Fruit fly (Drosophila melanogaster): ENCODE measurements around the gene mtm.

mtm gene

DNA sequence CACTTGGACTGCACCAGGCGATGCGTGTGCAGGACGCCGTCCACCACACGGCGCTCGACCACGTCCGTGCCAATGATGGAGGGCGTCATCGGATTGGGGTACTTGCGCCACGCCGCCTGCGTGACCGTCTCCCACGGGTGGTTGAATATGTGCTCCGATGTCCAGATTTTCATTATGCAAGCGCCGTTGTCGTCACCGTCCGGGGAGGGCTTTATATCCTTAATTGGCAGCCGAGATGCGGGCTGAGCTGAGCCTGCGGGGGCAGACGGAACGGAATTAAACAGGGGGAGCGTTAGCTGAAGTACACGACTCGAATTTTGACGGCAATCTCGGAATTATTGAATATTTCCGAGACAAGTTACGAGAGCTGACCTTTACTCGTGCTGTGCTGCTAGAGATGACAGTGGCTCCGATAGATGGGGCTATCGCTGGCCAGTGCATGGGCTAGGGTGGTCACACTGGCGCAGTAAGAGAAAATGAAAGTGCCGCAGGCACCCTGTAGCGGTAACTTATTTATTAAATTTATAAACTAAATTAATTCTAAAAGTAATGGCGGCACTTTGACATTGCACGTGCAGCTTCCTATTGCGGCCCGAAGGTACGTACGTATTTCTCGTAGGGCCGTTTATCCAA is 10.8 kb upstream of the mtm start, which contains the start of gene IPIP (continued):
- peak; percentile 54; the same call in 1 of the 3 replicates for TF ChIP-seq zen2 (GFP tag; IDR thresholded peaks at IDR 0.05; ENCODE audit: partially characterized antibody)
- peak; percentile 73 for TF ChIP-seq vnd (GFP tag; IDR thresholded peaks at IDR 0.05; ENCODE audit: partially characterized antibody)
- peak; percentile 52; the same call in 2 of the 3 replicates for TF ChIP-seq Dbx (GFP tag; IDR thresholded peaks at IDR 0.05)
- peak; percentile 75 for TF ChIP-seq CG34224 (GFP tag; IDR thresholded peaks at IDR 0.05; ENCODE audit: partially characterized antibody)
- peak; percentile 52 for TF ChIP-seq mam (GFP tag; optimal IDR thresholded peaks at IDR 0.05)
- TF ChIP-seq CG10543 (GFP tag; optimal IDR thresholded peaks at IDR 0.05), result peak; percentile 51
- TF ChIP-seq chn (GFP tag; optimal IDR thresholded peaks at IDR 0.05), result peak; percentile 62
- TF ChIP-seq CG7556 (GFP tag; optimal IDR thresholded peaks at IDR 0.05), result no peak
- TF ChIP-seq CG14667 (GFP tag; IDR thresholded peaks at IDR 0.05), result peak; percentile 18; the same call in 1 of the 2 replicates
- no peak for TF ChIP-seq Gsc (GFP tag; IDR thresholded peaks at IDR 0.05)
- TF ChIP-seq CG2199 (GFP tag; IDR thresholded peaks at IDR 0.05), result peak; percentile 56; the same call in 1 of the 3 replicates
- TF ChIP-seq Xbp1 (GFP tag; optimal IDR thresholded peaks at IDR 0.05), result peak; percentile 47
- peak; percentile 67 for TF ChIP-seq CG32532 (GFP tag; IDR thresholded peaks at IDR 0.05)
- TF ChIP-seq hbn (GFP tag; IDR thresholded peaks at IDR 0.05; ENCODE audit: partially characterized antibody), result peak; percentile 68; the same call in 1 of the 2 replicates
- peak; percentile 87 for TF ChIP-seq bbx (GFP tag; IDR thresholded peaks at IDR 0.05; ENCODE audit: partially characterized antibody)
- TF ChIP-seq CG13424 (tag; optimal IDR thresholded peaks at IDR 0.05), result peak; percentile 17
- TF ChIP-seq mirr (GFP tag; optimal IDR thresholded peaks at IDR 0.05), result peak; percentile 58
- peak; percentile 34 for TF ChIP-seq HLH54F (GFP tag; optimal IDR thresholded peaks at IDR 0.05)
- peak; percentile 63; the same call in 1 of the 4 replicates for TF ChIP-seq Gug (GFP tag; IDR thresholded peaks at IDR 0.05)
- TF ChIP-seq NFAT (GFP tag; IDR thresholded peaks at IDR 0.05), result peak; percentile 82
- peak; percentile 79 for TF ChIP-seq Scr (GFP tag; IDR thresholded peaks at IDR 0.05; ENCODE audit: partially characterized antibody)
- no peak for TF ChIP-seq ERR (GFP tag; optimal IDR thresholded peaks at IDR 0.05)
- TF ChIP-seq Opbp (GFP tag; IDR thresholded peaks at IDR 0.05; ENCODE audit: partially characterized antibody), result peak; percentile 88
- peak; percentile 68 for TF ChIP-seq Deaf1 (tag; optimal IDR thresholded peaks at IDR 0.05)
- TF ChIP-seq slou (GFP tag; optimal IDR thresholded peaks at IDR 0.05), result no peak
- TF ChIP-seq nerfin-2 (GFP tag; IDR thresholded peaks at IDR 0.05; ENCODE audit: partially characterized antibody), result peak; percentile 63
- TF ChIP-seq CG8924 (tag; optimal IDR thresholded peaks at IDR 0.05), result peak; percentile 17
- peak; percentile 43; the same call in 1 of the 2 replicates for TF ChIP-seq Rx (GFP tag; IDR thresholded peaks at IDR 0.05)
- peak; percentile 55 for TF ChIP-seq CG2120 (GFP tag; optimal IDR thresholded peaks at IDR 0.05)
- peak; percentile 53 for TF ChIP-seq CG12155 (GFP tag; optimal IDR thresholded peaks at IDR 0.05)
- TF ChIP-seq al (GFP tag; IDR thresholded peaks at IDR 0.05), result 0 out of 2 replicates have a peak, but pooled peaks have one; percentile 8
- peak; percentile 29 for TF ChIP-seq gfzf (GFP tag; optimal IDR thresholded peaks at IDR 0.05)
- no peak for TF ChIP-seq CG8290 (GFP tag; optimal IDR thresholded peaks at IDR 0.05)
- TF ChIP-seq CG8290 (tag; optimal IDR thresholded peaks at IDR 0.05), result peak in 1 of 2 experiments; percentile 66
- peak; percentile 4 for TF ChIP-seq Max (GFP tag; optimal IDR thresholded peaks at IDR 0.05)
- TF ChIP-seq NfI (GFP tag; optimal IDR thresholded peaks at IDR 0.05), result peak; percentile 51
- TF ChIP-seq CG33213 (GFP tag; optimal IDR thresholded peaks at IDR 0.05), result peak; percentile 13
- TF ChIP-seq B-H2 (GFP tag; optimal IDR thresholded peaks at IDR 0.05), result peak; percentile 69
- peak; percentile 29 for TF ChIP-seq MTF-1 (GFP tag; optimal IDR thresholded peaks at IDR 0.05; ENCODE audit: borderline replicate concordance)
- TF ChIP-seq CG17802 (tag; optimal IDR thresholded peaks at IDR 0.05), result peak; percentile 3
- TF ChIP-seq prd (optimal IDR thresholded peaks at IDR 0.05), result no peak
- peak; percentile 44; the same call in 1 of the 3 replicates for TF ChIP-seq prd (GFP tag; IDR thresholded peaks at IDR 0.05)
- TF ChIP-seq CG10431 (GFP tag; optimal IDR thresholded peaks at IDR 0.05), result peak; percentile 57
- peak in 1 of 2 experiments; percentile 24 for TF ChIP-seq chif (GFP tag; optimal IDR thresholded peaks at IDR 0.05)
- 0 out of 2 replicates have a peak, but pooled peaks have one; percentile 43 for TF ChIP-seq CG1024 (GFP tag; IDR thresholded peaks at IDR 0.05)
- no peak for TF ChIP-seq CG17612 (GFP tag; IDR thresholded peaks at IDR 0.05)
- no peak for TF ChIP-seq CG33557 (GFP tag; optimal IDR thresholded peaks at IDR 0.05)
- no peak for TF ChIP-seq PHDP (tag; optimal IDR thresholded peaks at IDR 0.05)
- no peak for TF ChIP-seq klu (GFP tag; IDR thresholded peaks at IDR 0.05)

Measured in whole organism, embryonic.